Worm (Caenorhabditis elegans): Measurements from ENCODE around the gene tyra-3.
A peak's percentile ranks its signal among the peaks of the same experiment; 100 is the strongest.

The tyra-3 gene

ce11 chrX:4911287-4911876 lies 36.5 kb upstream of the tyra-3 start:
- no peak for TF ChIP-seq blmp-1 (tag; optimal IDR thresholded peaks at IDR 0.05; ENCODE audit: insufficient read depth)
- peak; percentile 38 for TF ChIP-seq sma-9 (GFP tag; optimal IDR thresholded peaks at IDR 0.05)
- TF ChIP-seq sma-9 (tag; optimal IDR thresholded peaks at IDR 0.05) = no peak
- no peak for TF ChIP-seq nhr-23 (tag; optimal IDR thresholded peaks at IDR 0.05)
- TF ChIP-seq nhr-25 (tag; optimal IDR thresholded peaks at IDR 0.05) = peak; percentile 26
- TF ChIP-seq sma-3 (GFP tag; optimal IDR thresholded peaks at IDR 0.05) = peak; percentile 33
- no peak for TF ChIP-seq alr-1 (tag; optimal IDR thresholded peaks at IDR 0.05)
- no peak for TF ChIP-seq ZK546.5 (tag; optimal IDR thresholded peaks at IDR 0.05)

- TF ChIP-seq elt-1 (tag; optimal IDR thresholded peaks at IDR 0.05) (no peak), sma-9 (GFP tag; optimal IDR thresholded peaks at IDR 0.05) (no peak), sma-9 (tag; optimal IDR thresholded peaks at IDR 0.05) (no peak), dmd-4 (tag; optimal IDR thresholded peaks at IDR 0.05) (no peak), peb-1 (tag; optimal IDR thresholded peaks at IDR 0.05) (no peak), sma-3 (GFP tag; optimal IDR thresholded peaks at IDR 0.05) (no peak), blmp-1 (tag; optimal IDR thresholded peaks at IDR 0.05; ENCODE audit: insufficient read depth) (no peak), unc-62 (GFP tag; optimal IDR thresholded peaks at IDR 0.05) (no peak), alr-1 (tag; optimal IDR thresholded peaks at IDR 0.05) (no peak), crh-2 (tag; optimal IDR thresholded peaks at IDR 0.05) (no peak), ama-1 (optimal IDR thresholded peaks at IDR 0.05) (no peak), nhr-237 (tag; optimal IDR thresholded peaks at IDR 0.05) (no peak), lin-13 (GFP tag; optimal IDR thresholded peaks at IDR 0.05) (no peak), ztf-4 (tag; optimal IDR thresholded peaks at IDR 0.05) (no peak), gmeb-1 (tag; optimal IDR thresholded peaks at IDR 0.05) (no peak), mdl-1 (tag; optimal IDR thresholded peaks at IDR 0.05) (no peak), snpc-4 (tag; optimal IDR thresholded peaks at IDR 0.05) (no peak), ztf-11 (tag; optimal IDR thresholded peaks at IDR 0.05) (no peak), nhr-6 (tag; optimal IDR thresholded peaks at IDR 0.05) (no peak), nhr-129 (tag; optimal IDR thresholded peaks at IDR 0.05) (no peak)
Measured at ce11 chrX:4914464-4914863, 33.4 kb upstream of the tyra-3 start.

ce11 chrX:4915879-4916278 lies 32.0 kb upstream of the tyra-3 start, which contains the start of gene ifa-4:
Gene ifa-4 (minus strand): TSS chrX:4915979.
- no peak for TF ChIP-seq sem-4 (tag; optimal IDR thresholded peaks at IDR 0.05)
- no peak for TF ChIP-seq nhr-129 (tag; optimal IDR thresholded peaks at IDR 0.05)
- no peak for TF ChIP-seq nhr-23 (tag; optimal IDR thresholded peaks at IDR 0.05)
- TF ChIP-seq nhr-237 (tag; optimal IDR thresholded peaks at IDR 0.05) = no peak
- no peak for TF ChIP-seq Y55F3AM.14 (GFP tag; optimal IDR thresholded peaks at IDR 0.05)
- TF ChIP-seq ceh-16 (tag; optimal IDR thresholded peaks at IDR 0.05) = no peak
- TF ChIP-seq ZK546.5 (tag; optimal IDR thresholded peaks at IDR 0.05) = no peak
- no peak for TF ChIP-seq nhr-77 (tag; optimal IDR thresholded peaks at IDR 0.05)
- TF ChIP-seq ztf-1 (GFP tag; conservative IDR thresholded peaks at IDR 0.05) = no peak
- no peak for TF ChIP-seq elt-3 (tag; optimal IDR thresholded peaks at IDR 0.05)
- TF ChIP-seq ztf-11 (tag; optimal IDR thresholded peaks at IDR 0.05) = no peak
- TF ChIP-seq zag-1 (tag; optimal IDR thresholded peaks at IDR 0.05) = no peak
- no peak for TF ChIP-seq lin-39 (tag; optimal IDR thresholded peaks at IDR 0.05)
- TF ChIP-seq aly-2 (tag; optimal IDR thresholded peaks at IDR 0.05) = no peak
- no peak for TF ChIP-seq blmp-1 (tag; optimal IDR thresholded peaks at IDR 0.05; ENCODE audit: insufficient read depth)
- no peak for TF ChIP-seq nhr-25 (tag; optimal IDR thresholded peaks at IDR 0.05)
- TF ChIP-seq dmd-4 (tag; optimal IDR thresholded peaks at IDR 0.05) = no peak
- no peak for TF ChIP-seq ztf-4 (tag; optimal IDR thresholded peaks at IDR 0.05)
- TF ChIP-seq lin-13 (GFP tag; optimal IDR thresholded peaks at IDR 0.05) = no peak
- TF ChIP-seq lsy-2 (tag; optimal IDR thresholded peaks at IDR 0.05) = no peak

ce11 chrX:4920942-4921540 lies 26.8 kb upstream of the tyra-3 start, which contains the start of gene K05B2.4:
Gene K05B2.4 (minus strand): TSS chrX:4920992.
- TF ChIP-seq unc-55 (GFP tag; optimal IDR thresholded peaks at IDR 0.05) = no peak
- TF ChIP-seq ztf-11 (tag; optimal IDR thresholded peaks at IDR 0.05) = no peak
- no peak for TF ChIP-seq nhr-237 (tag; optimal IDR thresholded peaks at IDR 0.05)
- TF ChIP-seq elt-3 (tag; optimal IDR thresholded peaks at IDR 0.05) = no peak
- no peak for TF ChIP-seq egl-27 (tag; optimal IDR thresholded peaks at IDR 0.05)
- TF ChIP-seq F13H6.1 (tag; optimal IDR thresholded peaks at IDR 0.05) = no peak
